Fruit fly (Drosophila melanogaster) whole organism, prepupa: ENCODE data around the gene ppk8.

Experiments used
- Blimp-1 ChIP-seq: fragments of 200-800 bp; sonication (Bioruptor generic); optimal IDR thresholded peaks from 3 replicates; lab custom pipeline; 2017; ENCODE audit warnings: missing biosample characterization, missing genetic modification characterization, mild to moderate bottlenecking, moderate library complexity, missing genetic modification reagents
- CG10631 ChIP-seq: fragments of 200-800 bp; sonication (Bioruptor generic); optimal IDR thresholded peaks from 2 replicates; lab custom pipeline; 2016; ENCODE audit warnings: missing biosample characterization, missing genetic modification characterization
- CG10669 ChIP-seq: fragments of 200-800 bp; sonication (Bioruptor generic); optimal IDR thresholded peaks from 3 replicates; lab custom pipeline; 2018; ENCODE audit warnings: missing biosample characterization, mild to moderate bottlenecking, missing genetic modification characterization, moderate library complexity
- CG11294 ChIP-seq: fragments of 200-800 bp; sonication (Bioruptor generic); IDR thresholded peaks from 2 replicates; pipeline ENCODE4 v1.3.6; 2022; ENCODE audit warnings: missing biosample characterization, missing genetic modification characterization
- CG11762 ChIP-seq: fragments of 200-800 bp; sonication (Bioruptor generic); optimal IDR thresholded peaks from 3 replicates; lab custom pipeline; 2016; ENCODE audit warnings: missing biosample characterization, missing genetic modification characterization; ENCODE audit not compliant: insufficient read depth
- CG3032 ChIP-seq: fragments of 200-800 bp; optimal IDR thresholded peaks from 2 replicates; lab custom pipeline; 2019; ENCODE audit warnings: missing biosample characterization, mild to moderate bottlenecking, missing genetic modification characterization, moderate library complexity
- CG32006 ChIP-seq: fragments of 200-800 bp; sonication (Bioruptor generic); optimal IDR thresholded peaks from 3 replicates; lab custom pipeline; 2017; ENCODE audit warnings: missing biosample characterization, mild to moderate bottlenecking, missing genetic modification characterization
- CG3919 ChIP-seq: fragments of 200-800 bp; sonication (Bioruptor generic); optimal IDR thresholded peaks from 3 replicates; lab custom pipeline; 2016; ENCODE audit warnings: missing biosample characterization, missing genetic modification characterization
- CG4318 ChIP-seq: fragments of 200-800 bp; sonication (Bioruptor generic); optimal IDR thresholded peaks from 3 replicates; lab custom pipeline; 2017; ENCODE audit warnings: missing biosample characterization, mild to moderate bottlenecking, missing genetic modification characterization
- CG6163 ChIP-seq: fragments of 200-800 bp; sonication (Bioruptor generic); IDR thresholded peaks from 3 replicates; pipeline ENCODE4 v1.3.6; 2022; ENCODE audit warnings: missing biosample characterization, missing genetic modification characterization
- CG6854 ChIP-seq: fragments of 200-800 bp; sonication (Bioruptor generic); optimal IDR thresholded peaks from 2 replicates; lab custom pipeline; 2017; ENCODE audit warnings: missing biosample characterization, mild to moderate bottlenecking, missing genetic modification characterization
- CG7368 ChIP-seq: fragments of 200-800 bp; sonication (Bioruptor generic); optimal IDR thresholded peaks from 3 replicates; lab custom pipeline; 2016; ENCODE audit warnings: missing biosample characterization, missing genetic modification characterization
- CG8632 ChIP-seq: fragments of 200-800 bp; sonication (Bioruptor generic); optimal IDR thresholded peaks from 3 replicates; lab custom pipeline; 2016; ENCODE audit warnings: missing biosample characterization, missing genetic modification characterization
- Eip78C ChIP-seq: fragments of 200-800 bp; sonication (Bioruptor generic); peaks from one replicate; lab custom pipeline; 2016; ENCODE audit warnings: missing biosample characterization, missing genetic modification characterization
- Eip93F ChIP-seq: fragments of 200-800 bp; sonication (Bioruptor generic); optimal IDR thresholded peaks from 2 replicates; lab custom pipeline; 2016; ENCODE audit warnings: missing biosample characterization, mild to moderate bottlenecking, missing genetic modification characterization
- Ets21C ChIP-seq: fragments of 200-800 bp; sonication (Bioruptor generic); optimal IDR thresholded peaks from 3 replicates; lab custom pipeline; 2016; ENCODE audit warnings: missing biosample characterization, missing genetic modification characterization
- Gug ChIP-seq: fragments of 200-800 bp; sonication (Bioruptor generic); IDR thresholded peaks from 2 replicates; pipeline ENCODE4 v1.3.6; 2022; ENCODE audit warnings: missing biosample characterization, missing genetic modification characterization
- Hr38 ChIP-seq: sonication (Bioruptor generic); optimal IDR thresholded peaks from 2 replicates; lab custom pipeline; 2016; ENCODE audit warnings: missing biosample characterization, missing genetic modification characterization
- Hr39 ChIP-seq: fragments of 200-800 bp; sonication (Bioruptor generic); optimal IDR thresholded peaks from 2 replicates; lab custom pipeline; 2016; ENCODE audit warnings: missing biosample characterization, missing genetic modification characterization
- Met ChIP-seq: fragments of 200-800 bp; sonication (Bioruptor generic); optimal IDR thresholded peaks from 3 replicates; lab custom pipeline; 2016; ENCODE audit warnings: missing biosample characterization, missing genetic modification characterization
- Smox ChIP-seq: fragments of 200-800 bp; sonication (Bioruptor generic); optimal IDR thresholded peaks from 3 replicates; lab custom pipeline; 2016; ENCODE audit warnings: missing biosample characterization, missing genetic modification characterization
- Sox102F ChIP-seq: fragments of 200-800 bp; sonication (Bioruptor generic); optimal IDR thresholded peaks from 2 replicates; lab custom pipeline; 2016; ENCODE audit warnings: missing biosample characterization, mild to moderate bottlenecking, missing genetic modification characterization
- Sox15 ChIP-seq: fragments of 200-800 bp; sonication (Bioruptor generic); optimal IDR thresholded peaks from 3 replicates; lab custom pipeline; 2016; ENCODE audit warnings: missing biosample characterization, missing genetic modification characterization
- acj6 ChIP-seq: fragments of 200-800 bp; sonication (Bioruptor generic); optimal IDR thresholded peaks from 3 replicates; lab custom pipeline; 2016; ENCODE audit warnings: missing biosample characterization, missing genetic modification characterization
- dsx ChIP-seq: fragments of 200-800 bp; optimal IDR thresholded peaks from 3 replicates; lab custom pipeline; 2019; ENCODE audit warnings: missing biosample characterization, mild to moderate bottlenecking, missing genetic modification characterization, moderate library complexity; ENCODE audit not compliant: poor library complexity, severe bottlenecking
- fd59A ChIP-seq: fragments of 200-800 bp; sonication (Bioruptor generic); optimal IDR thresholded peaks from 2 replicates; lab custom pipeline; 2017; ENCODE audit warnings: missing biosample characterization, mild to moderate bottlenecking, missing genetic modification characterization, missing genetic modification reagents
- fkh ChIP-seq: fragments of 200-800 bp; sonication (Bioruptor generic); optimal IDR thresholded peaks from 3 replicates; lab custom pipeline; 2017; ENCODE audit warnings: missing biosample characterization, mild to moderate bottlenecking, missing genetic modification characterization, moderate library complexity
- net ChIP-seq: fragments of 200-800 bp; sonication (Bioruptor generic); optimal IDR thresholded peaks from 3 replicates; lab custom pipeline; 2016; ENCODE audit warnings: missing biosample characterization, missing genetic modification characterization
- pdm3 ChIP-seq: fragments of 200-800 bp; sonication (Bioruptor generic); optimal IDR thresholded peaks from 3 replicates; lab custom pipeline; 2016; ENCODE audit warnings: missing biosample characterization, missing genetic modification characterization
- spab ChIP-seq: fragments of 200-800 bp; sonication (Bioruptor generic); optimal IDR thresholded peaks from 2 replicates; lab custom pipeline; 2017; ENCODE audit warnings: missing biosample characterization, mild to moderate bottlenecking, missing genetic modification characterization, missing genetic modification reagents
- ss ChIP-seq, 2 experiments: fragments of 200-800 bp; sonication (Bioruptor generic); optimal IDR thresholded peaks; 2 replicates in 1 of 2; 3 replicates in 1 of 2; lab custom pipeline; 2017 to 2018; ENCODE audit warnings: mild to moderate bottlenecking in 2 of 2, missing biosample characterization in 2 of 2, missing genetic modification characterization in 2 of 2, moderate library complexity in 1 of 2
- svp ChIP-seq: fragments of 200-800 bp; sonication (Bioruptor generic); peaks from one replicate; lab custom pipeline; 2016; ENCODE audit warnings: missing biosample characterization, missing genetic modification characterization
- vri ChIP-seq: fragments of 200-800 bp; sonication (Bioruptor generic); optimal IDR thresholded peaks from 3 replicates; lab custom pipeline; 2016; ENCODE audit warnings: missing biosample characterization, mild to moderate bottlenecking, missing genetic modification characterization

ppk8 gene

DNA sequence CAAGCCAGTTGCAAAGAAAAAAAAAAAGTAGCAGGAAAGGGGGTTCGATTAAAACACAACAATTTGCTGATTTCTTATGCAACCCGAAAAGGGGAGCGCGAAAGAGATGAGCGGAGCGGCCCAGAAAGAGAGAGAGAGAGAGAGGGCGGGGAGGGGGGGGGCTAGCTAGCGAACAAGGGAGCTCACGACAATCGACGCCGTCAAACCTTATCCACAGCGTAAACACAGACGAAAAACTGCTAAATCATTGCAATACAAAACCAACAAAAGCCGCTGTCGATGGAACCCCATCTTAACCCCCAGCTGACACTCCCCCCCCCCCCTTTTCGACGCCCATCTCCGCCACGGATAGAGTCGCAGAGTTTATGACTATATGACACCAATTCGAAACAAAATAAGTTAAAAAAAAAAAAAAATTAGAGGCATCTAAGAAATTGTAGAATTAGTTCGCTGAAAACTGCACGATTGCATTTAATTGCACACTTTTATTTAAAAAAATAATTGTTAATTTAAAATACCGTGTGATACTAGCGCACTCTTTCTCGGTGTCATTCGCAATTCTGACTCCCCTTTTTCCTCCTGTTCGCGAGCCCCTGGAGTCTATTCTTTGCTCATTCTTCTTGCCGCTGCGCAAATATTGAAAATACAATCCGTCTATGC is 2.3 kb upstream of the ppk8 start (continued):
- TF ChIP-seq spab (GFP tag; lab: Kevin White, UChicago) (peak; percentile 6), vri (no peak), CG3919 (peak; percentile 21), fkh (no peak), CG6163 (GFP tag; lab: Robert Waterston, UW) (peak; percentile 66; the same call in 2 of the 3 replicates), CG10669 (GFP tag; lab: Kevin White, UChicago) (peak; percentile 36), Hr39 (no peak), CG11762 (GFP tag; lab: Kevin White, UChicago) (no peak), Sox102F (GFP tag; lab: Kevin White, UChicago) (no peak), CG10631 (GFP tag; lab: Kevin White, UChicago) (peak; percentile 30), Gug (peak; percentile 33; the same call in 1 of the 2 replicates)

DNA sequence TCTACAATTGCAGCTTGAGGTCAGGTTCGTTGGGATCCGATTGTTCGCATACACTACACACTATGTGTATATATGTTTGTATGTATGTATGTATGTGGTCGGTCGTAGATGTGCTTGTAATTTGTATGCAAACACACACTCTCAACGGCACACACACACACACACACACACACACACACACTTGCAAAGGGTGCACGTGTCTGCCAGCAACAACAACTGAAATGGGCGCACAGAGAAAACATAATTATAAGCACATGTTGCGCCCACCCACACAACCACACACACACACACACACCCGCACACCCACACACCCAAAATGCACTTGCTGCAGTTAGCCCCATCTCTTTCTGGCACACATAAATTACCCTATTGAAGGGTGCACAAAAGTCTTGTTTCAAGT is 760 bp downstream of the ppk8 start:
- TF ChIP-seq Ets21C (GFP tag; lab: Kevin White, UChicago): no peak
- TF ChIP-seq Hr38: no peak
- no peak for TF ChIP-seq vri
- TF ChIP-seq CG8632 (GFP tag; lab: Kevin White, UChicago): no peak
- TF ChIP-seq Sox15 (GFP tag; lab: Kevin White, UChicago): no peak
- TF ChIP-seq Smox: no peak
- TF ChIP-seq net (GFP tag; lab: Kevin White, UChicago): no peak
- no peak for TF ChIP-seq Sox102F (GFP tag; lab: Kevin White, UChicago)
- TF ChIP-seq CG7368 (GFP tag; lab: Kevin White, UChicago): no peak
- TF ChIP-seq spab (GFP tag; lab: Kevin White, UChicago): no peak
- TF ChIP-seq, all 60 proteins: peak for 0

DNA sequence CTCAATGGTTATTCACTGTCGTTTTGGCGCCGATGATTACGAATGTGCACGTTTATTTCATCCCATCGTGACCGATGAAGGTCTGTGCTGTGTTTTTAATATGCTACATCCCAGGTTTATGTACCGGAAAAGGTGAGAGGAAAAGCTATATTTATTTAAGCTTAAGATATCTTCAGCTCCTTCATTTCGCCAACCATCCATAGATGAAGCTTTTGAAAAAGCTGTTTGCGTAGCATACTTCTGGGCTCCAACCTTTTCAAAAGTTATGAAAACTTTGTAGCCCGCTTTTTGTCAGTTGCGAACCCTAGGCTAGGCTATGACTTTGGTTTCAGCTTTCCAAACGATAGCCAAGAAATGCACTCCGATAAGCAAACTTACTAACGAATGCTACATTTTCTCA is 12.6 kb downstream of the ppk8 start:
- TF ChIP-seq CG11294 (GFP tag; lab: Robert Waterston, UW): no peak
- no peak for TF ChIP-seq Met (GFP tag; lab: Kevin White, UChicago)
- TF ChIP-seq svp (GFP tag; lab: Kevin White, UChicago): peak; percentile 17
- TF ChIP-seq fd59A (GFP tag; lab: Kevin White, UChicago): no peak
- no peak for TF ChIP-seq CG6854 (GFP tag; lab: Kevin White, UChicago)
- TF ChIP-seq dsx (GFP tag; lab: Kevin White, UChicago): no peak
- TF ChIP-seq CG10631 (GFP tag; lab: Kevin White, UChicago): no peak
- no peak for TF ChIP-seq CG4318

DNA sequence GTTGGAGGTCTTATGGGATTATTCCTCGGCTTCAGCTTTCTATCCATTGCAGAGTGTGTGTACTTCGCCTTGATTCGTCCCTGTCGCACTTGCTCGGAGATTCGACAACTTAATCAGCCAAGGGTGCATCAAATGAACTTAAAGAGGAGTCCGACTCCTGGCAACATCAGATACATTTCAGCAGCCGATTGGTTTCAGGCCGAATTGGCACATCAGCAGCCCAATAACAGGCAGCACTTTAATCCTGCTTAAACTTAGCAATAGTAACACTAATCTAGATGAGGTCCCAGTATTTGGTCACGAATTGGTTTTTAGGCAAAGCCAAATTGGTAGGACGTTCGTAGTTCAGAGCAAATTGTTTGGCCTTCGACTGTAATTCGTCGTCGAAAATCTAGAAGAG is 13.9 kb downstream of the ppk8 start, which contains the start of gene DIP-alpha:
Gene DIP-alpha, minus strand, starts transcription at position 101 of the 400 bp plus-strand sequence.
- no peak for TF ChIP-seq CG3032 (tag; lab: Kevin White, UChicago)
- no peak for TF ChIP-seq CG7368 (GFP tag; lab: Kevin White, UChicago)
- TF ChIP-seq Gug: no peak
- no peak for TF ChIP-seq ss (GFP tag; optimal IDR thresholded peaks at IDR 0.05; lab: Kevin White, UChicago)
- no peak for TF ChIP-seq CG32006 (GFP tag; lab: Kevin White, UChicago)
- TF ChIP-seq spab (GFP tag; lab: Kevin White, UChicago): no peak
- no peak for TF ChIP-seq acj6 (GFP tag; lab: Kevin White, UChicago)
- no peak for TF ChIP-seq pdm3 (GFP tag; lab: Kevin White, UChicago)
- TF ChIP-seq Eip78C: no peak
- TF ChIP-seq CG6854 (GFP tag; lab: Kevin White, UChicago): no peak
- no peak for TF ChIP-seq Eip93F (GFP tag; lab: Kevin White, UChicago)
- no peak for TF ChIP-seq Blimp-1
